Worm (Caenorhabditis elegans) whole organism, L4 larva: ENCODE measurements around the gene Y38E10A.28.
"Not testable (repeated sequence)": the region's sequence is repeated elsewhere in the genome, so short reads cannot be mapped to it uniquely, and the experiment has no call there.

Experiments
- ZK546.5 ChIP-seq, 2 experiments: sonication (generic microtip); optimal IDR thresholded peaks; 2 replicates each; lab custom pipeline; 2017; ENCODE audit warnings: missing biosample characterization in 2 of 2, missing genetic modification characterization in 2 of 2
- ceh-82 ChIP-seq: sonication (generic microtip); optimal IDR thresholded peaks from 2 replicates; lab custom pipeline; 2017; ENCODE audit warnings: missing biosample characterization, missing genetic modification characterization
- ces-1 ChIP-seq: fragments of 150-350 bp; sonication (generic microtip); optimal IDR thresholded peaks from 4 replicates; lab custom pipeline; 2014; ENCODE audit warnings: missing biosample characterization, missing genetic modification reagents, missing genetic modification characterization
- jun-1 ChIP-seq: fragments of 150-350 bp; optimal IDR thresholded peaks from 2 replicates; lab custom pipeline; 2014; ENCODE audit warnings: missing biosample characterization, missing genetic modification reagents, missing genetic modification characterization
- mdt-29 ChIP-seq: fragments of 200-800 bp; sonication (Bioruptor generic); IDR thresholded peaks from 2 replicates; pipeline ENCODE4 v1.3.6; 2022; ENCODE audit warnings: missing genetic modification reagents, missing genetic modification characterization, missing compliant biosample characterization
- nhr-25 ChIP-seq: sonication (generic microtip); optimal IDR thresholded peaks from 2 replicates; lab custom pipeline; 2017; ENCODE audit warnings: missing genetic modification characterization, mild to moderate bottlenecking, missing compliant biosample characterization, antibody characterized with exemption, moderate library complexity, borderline replicate concordance; ENCODE audit not compliant: insufficient read depth
- spr-1 ChIP-seq: sonication (generic microtip); optimal IDR thresholded peaks from 2 replicates; lab custom pipeline; 2016; ENCODE audit warnings: mild to moderate bottlenecking, missing genetic modification characterization, missing compliant biosample characterization
- spr-3 ChIP-seq: fragments of 200-800 bp; sonication (Bioruptor generic); optimal IDR thresholded peaks from 2 replicates; lab custom pipeline; 2018; ENCODE audit warnings: mild to moderate bottlenecking, missing genetic modification characterization, missing compliant biosample characterization
- ztf-11 ChIP-seq: fragments of 150-350 bp; optimal IDR thresholded peaks from 2 replicates; lab custom pipeline; 2014; ENCODE audit warnings: missing biosample characterization, missing genetic modification characterization

DNA sequence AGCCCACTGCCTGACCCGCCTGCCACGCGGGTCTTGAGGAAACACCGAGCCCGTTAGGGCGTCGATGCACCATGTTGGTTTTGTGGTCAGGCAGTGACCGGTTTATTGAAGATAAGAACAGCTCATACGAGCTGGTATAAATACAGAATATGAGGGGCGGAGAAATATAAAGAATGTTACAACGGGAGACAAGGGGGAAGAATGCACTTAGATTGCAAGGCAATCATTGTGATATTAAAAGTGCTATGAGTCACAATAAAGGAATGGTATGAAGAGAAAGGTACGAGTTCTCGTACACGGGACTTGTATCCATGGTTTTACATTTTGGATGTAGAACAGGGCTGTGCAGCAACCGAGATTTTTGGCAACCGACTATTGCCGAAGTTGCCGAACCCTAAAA lies 5.1 kb upstream of the Y38E10A.28 start, which contains the start of gene Y38E10A.14:
- not testable (repeated sequence) for TF ChIP-seq spr-3 (GFP tag; lab: Kevin White, UChicago); ces-1 (GFP tag; lab: Kevin White, UChicago); ztf-11 (tag; lab: Kevin White, UChicago); nhr-25 (tag; lab: Kevin White, UChicago); spr-1 (tag; lab: Kevin White, UChicago); ceh-82 (tag; lab: Kevin White, UChicago); jun-1 (tag; lab: Kevin White, UChicago); mdt-29 (GFP tag; lab: Robert Waterston, UW); ZK546.5 (tag; optimal IDR thresholded peaks at IDR 0.05; lab: Kevin White, UChicago)
